Fruit fly (Drosophila melanogaster) whole organism, embryonic: ENCODE data around the gene Drice.

Experiments
- CG10147 ChIP-seq: fragments of 200-800 bp; sonication (Bioruptor generic); optimal IDR thresholded peaks from 2 replicates; lab custom pipeline; 2019; ENCODE audit warnings: missing biosample characterization, mild to moderate bottlenecking, missing genetic modification characterization, moderate library complexity
- CG14667 ChIP-seq: fragments of 200-800 bp; sonication (Bioruptor generic); IDR thresholded peaks from 2 replicates; pipeline ENCODE4 v1.3.6; 2022; ENCODE audit warnings: missing biosample characterization, missing genetic modification characterization
- CG31224 ChIP-seq: fragments of 200-800 bp; sonication (Bioruptor generic); IDR thresholded peaks from 2 replicates; pipeline ENCODE4 v1.3.6; 2022; ENCODE audit warnings: missing biosample characterization, missing genetic modification characterization
- CG33557 ChIP-seq: fragments of 200-800 bp; sonication (Bioruptor generic); optimal IDR thresholded peaks from 2 replicates; lab custom pipeline; 2019; ENCODE audit warnings: missing biosample characterization, mild to moderate bottlenecking, missing genetic modification characterization, moderate library complexity
- CG43689 ChIP-seq: fragments of 200-800 bp; sonication (Bioruptor generic); IDR thresholded peaks from 2 replicates; pipeline ENCODE4 v1.3.6; 2022; ENCODE audit warnings: missing biosample characterization, missing genetic modification characterization
- CG5180 ChIP-seq: fragments of 200-800 bp; sonication (Bioruptor generic); optimal IDR thresholded peaks from 3 replicates; lab custom pipeline; 2017; ENCODE audit warnings: missing biosample characterization, missing genetic modification characterization, mild to moderate bottlenecking, moderate library complexity, missing genetic modification reagents
- CG6175 ChIP-seq: fragments of 200-800 bp; sonication (Bioruptor generic); IDR thresholded peaks from 3 replicates; pipeline ENCODE4 v1.3.6; 2022; ENCODE audit warnings: missing biosample characterization, missing genetic modification characterization
- CG6683 ChIP-seq: fragments of 200-800 bp; sonication (Bioruptor generic); optimal IDR thresholded peaks from 2 replicates; lab custom pipeline; 2017; ENCODE audit warnings: missing biosample characterization, mild to moderate bottlenecking, missing genetic modification characterization, missing genetic modification reagents
- CG7987 ChIP-seq: fragments of 200-800 bp; sonication (Bioruptor generic); optimal IDR thresholded peaks from 2 replicates; lab custom pipeline; 2018; ENCODE audit warnings: missing biosample characterization, mild to moderate bottlenecking, missing genetic modification characterization, moderate library complexity
- CG8478 ChIP-seq: fragments of >200 bp; optimal IDR thresholded peaks from 2 replicates; lab custom pipeline; 2018
- Dip3 ChIP-seq: fragments of 200-800 bp; sonication (Bioruptor generic); optimal IDR thresholded peaks from 3 replicates; lab custom pipeline; 2016; ENCODE audit warnings: missing biosample characterization, missing genetic modification characterization
- Fer1 ChIP-seq: fragments of 200-800 bp; sonication (Bioruptor generic); optimal IDR thresholded peaks from 2 replicates; lab custom pipeline; 2017; ENCODE audit warnings: missing biosample characterization, mild to moderate bottlenecking, missing genetic modification characterization
- Hmr ChIP-seq: fragments of 200-800 bp; sonication (Bioruptor generic); optimal IDR thresholded peaks from 3 replicates; lab custom pipeline; 2017; ENCODE audit warnings: mild to moderate bottlenecking, missing biosample characterization, missing genetic modification reagents, missing genetic modification characterization
- Oaz ChIP-seq: fragments of 200-800 bp; sonication (Bioruptor generic); IDR thresholded peaks from 2 replicates; pipeline ENCODE4 v1.3.6; 2022; ENCODE audit warnings: missing biosample characterization, missing genetic modification characterization
- Pdp1 ChIP-seq, 2 experiments: fragments of 200-800 bp; sonication (Bioruptor generic); optimal IDR thresholded peaks; 3 replicates each; lab custom pipeline; 2016; ENCODE audit warnings: missing biosample characterization in 2 of 2, missing genetic modification characterization in 2 of 2, mild to moderate bottlenecking in 1 of 2, moderate library complexity in 1 of 2
- Taf1 ChIP-seq: fragments of 200-800 bp; sonication (Bioruptor generic); IDR thresholded peaks from 2 replicates; pipeline ENCODE4 v1.3.6; 2022; ENCODE audit warnings: missing biosample characterization, missing genetic modification characterization
- chm ChIP-seq: fragments of 200-800 bp; sonication (Bioruptor generic); IDR thresholded peaks from 2 replicates; pipeline ENCODE4 v1.3.6; 2022; ENCODE audit warnings: missing biosample characterization, missing genetic modification characterization
- ci ChIP-seq: fragments of 200-800 bp; sonication (Bioruptor generic); IDR thresholded peaks from 3 replicates; pipeline ENCODE4 v1.3.6; 2022; ENCODE audit warnings: missing biosample characterization, missing genetic modification characterization
- crol ChIP-seq: fragments of 200-800 bp; sonication (Bioruptor generic); IDR thresholded peaks from 2 replicates; pipeline ENCODE4 v1.3.6; 2022; ENCODE audit warnings: missing biosample characterization, missing genetic modification characterization
- exex ChIP-seq: fragments of 200-800 bp; sonication (Bioruptor generic); optimal IDR thresholded peaks from 4 replicates; lab custom pipeline; 2018; ENCODE audit warnings: missing biosample characterization, mild to moderate bottlenecking, missing genetic modification characterization, moderate library complexity
- grn ChIP-seq: fragments of 200-800 bp; sonication (Bioruptor generic); optimal IDR thresholded peaks from 3 replicates; lab custom pipeline; 2017; ENCODE audit warnings: missing biosample characterization, missing genetic modification characterization
- kah ChIP-seq: fragments of 200-800 bp; sonication (Bioruptor generic); optimal IDR thresholded peaks from 2 replicates; lab custom pipeline; 2018; ENCODE audit warnings: missing biosample characterization, mild to moderate bottlenecking, missing genetic modification characterization
- mld ChIP-seq: fragments of 200-800 bp; sonication (Bioruptor generic); IDR thresholded peaks from 3 replicates; pipeline ENCODE4 v1.3.6; 2022; ENCODE audit warnings: missing biosample characterization, missing genetic modification characterization; ENCODE audit not compliant: partially characterized antibody
- nerfin-1 ChIP-seq: fragments of 200-800 bp; sonication (Bioruptor generic); optimal IDR thresholded peaks from 3 replicates; lab custom pipeline; 2019; ENCODE audit warnings: missing biosample characterization, mild to moderate bottlenecking, missing genetic modification characterization, moderate library complexity
- nom ChIP-seq: fragments of 200-800 bp; sonication (Bioruptor generic); optimal IDR thresholded peaks from 2 replicates; lab custom pipeline; 2017; ENCODE audit warnings: missing biosample characterization, missing genetic modification characterization, mild to moderate bottlenecking, moderate library complexity, missing genetic modification reagents
- psq ChIP-seq: fragments of 200-800 bp; sonication (Bioruptor generic); optimal IDR thresholded peaks from 2 replicates; lab custom pipeline; 2017; ENCODE audit warnings: missing biosample characterization, missing genetic modification characterization
- stc ChIP-seq: fragments of 200-800 bp; sonication (Bioruptor generic); IDR thresholded peaks from 2 replicates; pipeline ENCODE4 v1.3.6; 2022; ENCODE audit warnings: missing biosample characterization, missing genetic modification characterization
- toy ChIP-seq: fragments of 200-800 bp; sonication (Bioruptor generic); IDR thresholded peaks from 2 replicates; pipeline ENCODE4 v1.3.6; 2022; ENCODE audit warnings: missing biosample characterization, missing genetic modification characterization
- trem ChIP-seq: fragments of 200-800 bp; optimal IDR thresholded peaks from 3 replicates; lab custom pipeline; 2019; ENCODE audit warnings: missing biosample characterization, mild to moderate bottlenecking, missing genetic modification characterization, moderate library complexity
- vvl ChIP-seq: fragments of 200-800 bp; sonication (Bioruptor generic); IDR thresholded peaks from 2 replicates; pipeline ENCODE4 v1.3.6; 2022; ENCODE audit warnings: missing biosample characterization, missing genetic modification characterization

Gene Drice

DNA sequence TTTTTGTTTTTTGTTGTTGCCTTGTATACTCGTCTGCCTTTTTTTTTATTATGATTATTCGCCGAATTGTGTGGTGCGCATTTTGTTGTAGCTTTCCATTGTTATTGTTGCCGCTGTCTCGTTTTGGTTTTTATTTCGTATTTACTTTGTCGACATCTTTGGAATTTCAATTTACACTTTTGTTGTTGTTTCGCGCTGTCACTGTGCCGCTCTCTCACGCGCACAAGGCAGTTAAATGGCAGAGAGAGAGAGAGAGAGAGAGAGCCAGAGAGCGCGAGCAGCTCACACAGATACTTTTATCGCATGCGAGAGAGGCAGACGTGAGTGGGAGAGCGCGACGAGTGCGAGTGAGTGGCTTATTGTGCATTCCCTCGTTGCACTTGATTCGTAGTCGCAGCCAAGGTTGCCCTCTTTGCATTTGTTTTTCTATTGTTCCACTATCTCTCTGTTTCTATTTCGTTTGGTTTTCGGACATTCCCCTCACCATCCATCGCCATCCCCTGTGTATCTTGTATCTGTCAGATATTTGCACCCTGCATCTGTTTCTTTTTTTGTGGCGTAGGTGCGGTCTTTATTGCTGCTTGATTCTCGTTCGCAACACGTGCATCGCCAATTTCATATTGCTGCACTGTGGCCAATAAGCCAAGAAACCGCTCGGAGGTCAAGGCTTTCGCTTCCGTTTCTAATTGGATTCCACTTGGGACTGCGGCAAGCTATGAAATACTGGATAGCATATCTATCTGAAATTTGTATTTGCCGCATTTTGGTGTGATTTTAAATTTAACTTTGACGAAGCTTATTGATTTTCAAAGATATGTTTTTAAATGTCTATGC is 24.9 kb upstream of the Drice start (continued):
- TF ChIP-seq Fer1 (GFP tag; lab: Kevin White, UChicago) (peak; percentile 38), trem (tag; lab: Kevin White, UChicago) (no peak), psq (GFP tag; lab: Kevin White, UChicago) (peak; percentile 66), toy (GFP tag; lab: Robert Waterston, UW) (no peak), nom (GFP tag; lab: Kevin White, UChicago) (peak; percentile 23), CG7987 (peak; percentile 43), Hmr (GFP tag; lab: Kevin White, UChicago) (no peak), CG6175 (GFP tag; lab: Robert Waterston, UW) (no peak), nerfin-1 (peak; percentile 78), Oaz (GFP tag; lab: Robert Waterston, UW) (no peak), stc (GFP tag; lab: Robert Waterston, UW) (peak; percentile 10; the same call in 1 of the 2 replicates), CG5180 (no peak), ci (GFP tag; lab: Robert Waterston, UW) (peak; percentile 57; the same call in 1 of the 3 replicates), chm (GFP tag; lab: Robert Waterston, UW) (peak; percentile 65), CG33557 (GFP tag; lab: Kevin White, UChicago) (peak; percentile 43), Taf1 (GFP tag; lab: Robert Waterston, UW) (no peak), Dip3 (GFP tag; lab: Kevin White, UChicago) (no peak), mld (GFP tag; lab: Robert Waterston, UW) (peak; percentile 30; the same call in 1 of the 3 replicates)
- TF ChIP-seq, all 482 proteins: peak for 84

DNA sequence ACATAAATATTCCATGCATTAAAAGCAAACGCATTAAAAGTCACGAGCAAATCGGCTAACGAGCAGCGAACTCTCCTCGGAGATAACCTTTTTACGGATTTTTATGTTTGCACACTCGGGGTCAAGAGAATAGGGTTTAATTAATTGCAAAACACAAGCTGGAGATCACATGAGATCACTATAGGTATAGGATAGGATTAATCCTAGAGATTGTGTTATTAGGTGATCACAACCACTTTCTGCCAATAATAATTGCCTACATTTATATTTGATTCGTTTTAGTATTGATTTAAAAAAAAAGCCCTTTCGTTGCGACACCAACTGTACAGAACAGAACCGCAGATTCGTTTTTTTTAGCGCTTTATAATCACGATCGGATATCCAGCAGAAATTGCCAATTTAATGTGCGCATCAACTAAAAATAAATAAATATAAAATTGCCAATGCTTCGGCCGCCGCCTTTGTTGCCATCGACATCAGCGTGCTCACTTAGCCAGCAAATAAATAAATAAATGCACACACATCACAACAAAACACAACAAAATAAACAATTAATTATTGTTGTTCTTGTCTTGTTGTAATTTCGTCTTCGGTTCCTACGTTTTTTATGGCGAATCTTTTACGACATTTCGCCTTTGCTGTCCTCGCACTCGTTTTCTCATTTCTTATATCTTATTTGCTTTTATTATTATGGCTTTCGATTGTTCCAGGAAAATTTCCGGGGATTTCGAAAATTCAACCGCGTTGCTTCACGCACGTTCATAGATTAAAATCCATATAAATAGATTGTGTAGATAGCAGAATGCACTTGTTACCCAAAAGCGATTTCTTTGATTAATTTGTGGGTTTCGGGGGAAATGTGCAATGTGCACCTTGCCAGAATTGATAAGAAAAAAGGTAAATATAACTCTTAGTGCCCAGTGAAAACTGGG is 23.4 kb upstream of the Drice start:
- TF ChIP-seq CG14667 (GFP tag; lab: Robert Waterston, UW) (no peak), grn (GFP tag; lab: Kevin White, UChicago) (peak; percentile 7), CG10147 (GFP tag; lab: Kevin White, UChicago) (no peak)

DNA sequence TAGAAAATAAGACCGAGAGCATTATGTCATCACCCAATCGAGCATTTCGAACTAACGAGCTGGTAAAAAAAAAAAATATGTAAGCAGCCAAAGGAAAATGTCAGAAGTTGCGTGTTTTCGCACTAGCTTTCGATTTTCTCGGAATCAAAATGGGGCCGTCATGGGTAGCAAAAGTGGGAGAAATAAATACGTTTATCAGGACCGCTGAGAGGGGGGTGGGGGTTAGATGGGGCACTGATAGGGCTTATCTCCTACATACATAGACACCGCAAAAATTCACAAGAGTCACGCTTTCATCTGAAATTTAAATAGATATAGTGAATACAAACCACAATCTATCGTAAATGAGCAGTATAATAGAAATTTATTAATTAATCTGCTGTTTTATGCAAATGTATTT is 22.2 kb upstream of the Drice start:
- TF ChIP-seq CG8478: no peak
- TF ChIP-seq grn (GFP tag; lab: Kevin White, UChicago): peak; percentile 52
- peak; percentile 65 for TF ChIP-seq crol (GFP tag; lab: Robert Waterston, UW)
- no peak for TF ChIP-seq CG6683 (GFP tag; lab: Kevin White, UChicago)
- TF ChIP-seq exex: peak; percentile 33
- TF ChIP-seq CG43689 (GFP tag; lab: Robert Waterston, UW): no peak
- TF ChIP-seq kah: no peak
- TF ChIP-seq Pdp1 (GFP tag; optimal IDR thresholded peaks at IDR 0.05; lab: Kevin White, UChicago): peak in 1 of 2 experiments; percentile 70
- TF ChIP-seq CG31224 (GFP tag; lab: Robert Waterston, UW): no peak
- TF ChIP-seq vvl (GFP tag; lab: Robert Waterston, UW): 0 out of 2 replicates have a peak, but pooled peaks have one; percentile 6
